Worm (Caenorhabditis elegans) whole organism, young adult: Measurements from ENCODE around the gene nsph-1.1.

Experiments
- B0019.2 ChIP-seq: fragments of 200-800 bp; sonication (Bioruptor generic); conservative IDR thresholded peaks from 2 replicates; pipeline ENCODE4 v1.3.6; 2022; ENCODE audit warnings: missing genetic modification reagents, missing genetic modification characterization, missing compliant biosample characterization
- B0261.1 ChIP-seq: sonication (generic microtip); optimal IDR thresholded peaks from 2 replicates; lab custom pipeline; 2016; ENCODE audit warnings: mild to moderate bottlenecking, missing genetic modification characterization, moderate library complexity, missing compliant biosample characterization
- C06A6.2 ChIP-seq: fragments of 200-800 bp; sonication (Bioruptor generic); conservative IDR thresholded peaks from 2 replicates; pipeline ENCODE4 v1.3.6; 2022; ENCODE audit warnings: missing genetic modification characterization, missing compliant biosample characterization
- D2030.7 ChIP-seq: fragments of 200-800 bp; sonication (Bioruptor generic); IDR thresholded peaks from 2 replicates; pipeline ENCODE4 v1.3.6; 2022; ENCODE audit warnings: missing genetic modification reagents, missing genetic modification characterization, missing compliant biosample characterization
- F23B12.7 ChIP-seq: sonication (generic microtip); optimal IDR thresholded peaks from 2 replicates; lab custom pipeline; 2017; ENCODE audit warnings: missing genetic modification characterization, mild to moderate bottlenecking, missing compliant biosample characterization, antibody characterized with exemption, moderate library complexity; ENCODE audit not compliant: insufficient read depth
- F49E8.2 ChIP-seq: sonication (generic microtip); optimal IDR thresholded peaks from 3 replicates; lab custom pipeline; 2017; ENCODE audit warnings: missing genetic modification characterization, mild to moderate bottlenecking, missing compliant biosample characterization, antibody characterized with exemption, moderate library complexity; ENCODE audit not compliant: insufficient read depth
- K11D2.4 ChIP-seq: fragments of 200-800 bp; sonication (Bioruptor generic); IDR thresholded peaks from 2 replicates; pipeline ENCODE4 v1.3.6; 2022; ENCODE audit warnings: missing genetic modification reagents, missing genetic modification characterization, missing compliant biosample characterization
- T07F8.4 ChIP-seq: sonication (generic microtip); optimal IDR thresholded peaks from 2 replicates; lab custom pipeline; 2016; ENCODE audit warnings: mild to moderate bottlenecking, missing genetic modification characterization, moderate library complexity, missing compliant biosample characterization
- Y53G8AR.9 ChIP-seq: fragments of 200-800 bp; sonication (Bioruptor generic); conservative IDR thresholded peaks from 2 replicates; pipeline ENCODE4 v1.3.6; 2022; ENCODE audit warnings: missing genetic modification reagents, missing genetic modification characterization, missing compliant biosample characterization
- Y56A3A.18 ChIP-seq: fragments of 200-800 bp; sonication (Bioruptor generic); IDR thresholded peaks from 2 replicates; pipeline ENCODE4 v1.3.6; 2022; ENCODE audit warnings: missing genetic modification reagents, missing genetic modification characterization, missing compliant biosample characterization
- aptf-3 ChIP-seq: fragments of 200-800 bp; sonication (Bioruptor generic); IDR thresholded peaks from 2 replicates; pipeline ENCODE4 v1.3.6; 2022; ENCODE audit warnings: missing genetic modification characterization, missing compliant biosample characterization
- atf-7 ChIP-seq: sonication (generic microtip); optimal IDR thresholded peaks from 2 replicates; lab custom pipeline; 2017; ENCODE audit warnings: mild to moderate bottlenecking, missing genetic modification characterization, missing compliant biosample characterization
- attf-6 ChIP-seq: fragments of 200-800 bp; sonication (Bioruptor generic); IDR thresholded peaks from 2 replicates; pipeline ENCODE4 v1.3.6; 2022; ENCODE audit warnings: missing genetic modification reagents, missing genetic modification characterization, missing compliant biosample characterization
- cebp-1 ChIP-seq, 2 experiments: fragments of 200-800 bp in 1 of 2; sonication (Bioruptor generic) in 1 of 2; sonication (generic microtip) in 1 of 2; IDR thresholded peaks in 1 of 2; optimal IDR thresholded peaks in 1 of 2; 2 replicates each; pipeline versions ENCODE4 v1.3.6 to Lab custom; 2017 to 2022; ENCODE audit warnings: missing compliant biosample characterization in 2 of 2, missing genetic modification characterization in 2 of 2, mild to moderate bottlenecking in 1 of 2, missing genetic modification reagents in 1 of 2, moderate library complexity in 1 of 2
- ceh-100 ChIP-seq: fragments of 200-800 bp; sonication (Bioruptor generic); IDR thresholded peaks from 2 replicates; pipeline ENCODE4 v1.3.6; 2022; ENCODE audit warnings: missing genetic modification reagents, missing genetic modification characterization, missing compliant biosample characterization
- ceh-40 ChIP-seq: fragments of 200-800 bp; sonication (Bioruptor generic); IDR thresholded peaks from 2 replicates; pipeline ENCODE4 v1.3.6; 2022; ENCODE audit warnings: missing genetic modification characterization, missing compliant biosample characterization
- ceh-58 ChIP-seq: fragments of 200-800 bp; sonication (Bioruptor generic); IDR thresholded peaks from 2 replicates; pipeline ENCODE4 v1.3.6; 2022; ENCODE audit warnings: missing genetic modification characterization, missing compliant biosample characterization
- ets-4 ChIP-seq: fragments of 200-800 bp; sonication (Bioruptor generic); optimal IDR thresholded peaks from 2 replicates; lab custom pipeline; 2018; ENCODE audit warnings: mild to moderate bottlenecking, missing genetic modification characterization, missing compliant biosample characterization
- hmg-1.2 ChIP-seq: fragments of 200-800 bp; sonication (Bioruptor generic); IDR thresholded peaks from 2 replicates; pipeline ENCODE4 v1.3.6; 2022; ENCODE audit warnings: missing genetic modification reagents, missing genetic modification characterization, missing compliant biosample characterization
- hsf-1 ChIP-seq: fragments of 200-800 bp; sonication (Bioruptor generic); IDR thresholded peaks from 2 replicates; pipeline ENCODE4 v1.3.6; 2022; ENCODE audit warnings: missing genetic modification reagents, missing genetic modification characterization, missing compliant biosample characterization
- lag-1 ChIP-seq: fragments of 200-800 bp; sonication (Bioruptor generic); IDR thresholded peaks from 2 replicates; pipeline ENCODE4 v1.3.6; 2022; ENCODE audit warnings: missing genetic modification reagents, missing genetic modification characterization, missing compliant biosample characterization
- lin-40 ChIP-seq: sonication (generic microtip); optimal IDR thresholded peaks from 2 replicates; lab custom pipeline; 2016; ENCODE audit warnings: missing genetic modification characterization, mild to moderate bottlenecking, missing compliant biosample characterization, missing genotype, missing genetic modification reagents
- lin-54 ChIP-seq: fragments of 200-800 bp; sonication (Bioruptor generic); optimal IDR thresholded peaks from 2 replicates; lab custom pipeline; 2018; ENCODE audit warnings: mild to moderate bottlenecking, missing genetic modification characterization, missing compliant biosample characterization
- madf-10 ChIP-seq: sonication (generic microtip); optimal IDR thresholded peaks from 2 replicates; lab custom pipeline; 2016; ENCODE audit warnings: mild to moderate bottlenecking, missing genetic modification characterization, missing compliant biosample characterization
- madf-6 ChIP-seq: fragments of 200-800 bp; sonication (Bioruptor generic); IDR thresholded peaks from 2 replicates; pipeline ENCODE4 v1.3.6; 2022; ENCODE audit warnings: missing genetic modification reagents, missing genetic modification characterization, missing compliant biosample characterization
- madf-8 ChIP-seq: fragments of 200-800 bp; sonication (Bioruptor generic); conservative IDR thresholded peaks from 2 replicates; pipeline ENCODE4 v1.3.6; 2022; ENCODE audit warnings: missing genetic modification reagents, missing genetic modification characterization, missing compliant biosample characterization
- repo-1 ChIP-seq: sonication (generic microtip); optimal IDR thresholded peaks from 2 replicates; lab custom pipeline; 2017; ENCODE audit warnings: mild to moderate bottlenecking, missing genetic modification characterization, missing compliant biosample characterization
- rpc-1 ChIP-seq, 2 experiments: fragments of 150-350 bp in 1 of 2; sonication (generic microtip) in 1 of 2; optimal IDR thresholded peaks; 2 replicates each; lab custom pipeline; 2014 to 2018; ENCODE audit warnings: missing biosample characterization in 1 of 2, missing genetic modification characterization in 1 of 2, missing genetic modification reagents in 1 of 2, missing genotype in 1 of 2
- sdz-38 ChIP-seq: sonication (generic microtip); optimal IDR thresholded peaks from 2 replicates; lab custom pipeline; 2016; ENCODE audit warnings: missing genotype, missing genetic modification characterization, missing compliant biosample characterization
- snpc-3.4 ChIP-seq: sonication (generic microtip); optimal IDR thresholded peaks from 2 replicates; lab custom pipeline; 2017; ENCODE audit warnings: missing genetic modification characterization, mild to moderate bottlenecking, missing compliant biosample characterization, antibody characterized with exemption, moderate library complexity, missing genotype, missing genetic modification reagents
- tbx-9 ChIP-seq: sonication (generic microtip); optimal IDR thresholded peaks from 2 replicates; lab custom pipeline; 2016; ENCODE audit warnings: borderline replicate concordance, missing genetic modification characterization, inconsistent platforms, missing compliant biosample characterization
- unc-62 ChIP-seq: fragments of 150-350 bp; optimal IDR thresholded peaks from 2 replicates; lab custom pipeline; 2014; ENCODE audit warnings: missing biosample characterization, missing genetic modification reagents, missing genetic modification characterization
- ztf-22 ChIP-seq: fragments of 200-800 bp; sonication (Bioruptor generic); optimal IDR thresholded peaks from 2 replicates; lab custom pipeline; 2018; ENCODE audit warnings: mild to moderate bottlenecking, missing genetic modification characterization, moderate library complexity, missing compliant biosample characterization
- ztf-26 ChIP-seq: sonication (generic microtip); optimal IDR thresholded peaks from 2 replicates; lab custom pipeline; 2017; ENCODE audit warnings: missing genetic modification characterization, missing compliant biosample characterization
- ztf-28 ChIP-seq: fragments of 200-800 bp; sonication (Bioruptor generic); IDR thresholded peaks from 2 replicates; pipeline ENCODE4 v1.3.6; 2022; ENCODE audit warnings: missing genetic modification reagents, missing genetic modification characterization, missing compliant biosample characterization

The nsph-1.1 gene

DNA sequence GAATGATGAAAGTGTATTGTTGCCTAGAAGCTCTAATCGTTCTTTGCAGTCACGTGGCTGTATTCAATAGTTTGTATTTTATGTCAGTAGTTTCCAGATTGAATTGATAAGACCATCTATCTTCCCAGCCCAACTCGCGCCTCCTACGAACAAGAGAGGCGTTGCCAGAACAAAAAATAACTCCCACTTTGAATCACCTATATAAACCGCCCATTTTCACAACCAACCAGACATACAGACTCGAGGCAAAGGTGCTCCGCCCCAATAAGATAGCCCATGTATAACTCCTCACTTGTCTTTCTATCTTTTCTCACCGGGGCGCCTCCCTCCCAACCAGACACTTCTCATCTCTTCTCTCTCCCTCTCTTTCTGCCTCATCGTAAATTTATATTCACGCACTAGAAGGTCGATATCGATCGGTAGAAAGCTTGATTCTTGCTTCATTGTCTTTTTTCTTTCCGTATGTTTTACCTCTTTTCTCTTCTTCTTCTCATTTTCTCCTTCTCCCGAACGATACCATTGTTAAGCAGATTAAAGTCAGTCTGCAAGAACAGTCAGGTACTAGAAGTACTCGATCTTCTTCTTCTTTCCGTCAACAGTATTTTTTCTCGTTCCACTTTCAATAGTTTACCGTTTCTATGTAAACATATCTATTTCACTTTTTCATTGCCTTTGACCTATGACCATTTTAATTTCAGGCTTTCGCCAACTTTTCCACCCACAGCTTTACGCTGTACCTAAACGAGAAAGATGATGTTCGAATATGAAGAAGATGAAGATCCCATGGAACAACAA lies 23.0 kb upstream of the nsph-1.1 start, which contains the start of gene mak-1 (continued):
- no peak for TF ChIP-seq lin-54 (GFP tag; lab: Kevin White, UChicago)
- TF ChIP-seq F23B12.7: no peak
- TF ChIP-seq snpc-3.4 (tag; lab: Kevin White, UChicago): no peak
- no peak for TF ChIP-seq D2030.7 (GFP tag; lab: Robert Waterston, UW)
- TF ChIP-seq F49E8.2 (tag; lab: Kevin White, UChicago): no peak
- TF ChIP-seq ceh-100 (GFP tag; lab: Robert Waterston, UW): no peak
- TF ChIP-seq hmg-1.2 (GFP tag; lab: Robert Waterston, UW): peak; percentile 16; the same call in 1 of the 2 replicates
- no peak for TF ChIP-seq repo-1 (tag; lab: Kevin White, UChicago)
- TF ChIP-seq ztf-22 (GFP tag; lab: Kevin White, UChicago): no peak
- no peak; the same call in 1 of the 2 replicates for TF ChIP-seq Y56A3A.18 (GFP tag; lab: Robert Waterston, UW)
- peak; percentile 65 for TF ChIP-seq lin-40 (tag; lab: Kevin White, UChicago)
- TF ChIP-seq madf-6 (GFP tag; lab: Robert Waterston, UW): no peak
- TF ChIP-seq madf-8 (GFP tag; lab: Robert Waterston, UW): no peak
- TF ChIP-seq tbx-9: no peak
- no peak for TF ChIP-seq atf-7 (tag; lab: Kevin White, UChicago)
- TF ChIP-seq Y53G8AR.9: no peak
- TF ChIP-seq ztf-26 (tag; lab: Kevin White, UChicago): peak; percentile 22
- no peak for TF ChIP-seq ztf-28 (GFP tag; lab: Robert Waterston, UW)
- TF ChIP-seq hsf-1 (GFP tag; lab: Robert Waterston, UW): no peak
- peak; percentile 32; the same call in 1 of the 2 replicates for TF ChIP-seq C06A6.2 (GFP tag; lab: Robert Waterston, UW)
- TF ChIP-seq B0261.1 (tag; lab: Kevin White, UChicago): no peak
- no peak for TF ChIP-seq ceh-58 (GFP tag; lab: Robert Waterston, UW)
- TF ChIP-seq attf-6 (GFP tag; lab: Robert Waterston, UW): no peak
- no peak for TF ChIP-seq T07F8.4
- no peak for TF ChIP-seq aptf-3 (GFP tag; lab: Robert Waterston, UW)
- TF ChIP-seq madf-10 (tag; lab: Kevin White, UChicago): no peak
- TF ChIP-seq rpc-1 (optimal IDR thresholded peaks at IDR 0.05; lab: Kevin White, UChicago): no peak
- TF ChIP-seq rpc-1 (tag; optimal IDR thresholded peaks at IDR 0.05; lab: Kevin White, UChicago): no peak
- TF ChIP-seq B0019.2 (GFP tag; lab: Robert Waterston, UW): no peak
- no peak for TF ChIP-seq lag-1 (GFP tag; lab: Robert Waterston, UW)
- no peak for TF ChIP-seq ets-4 (GFP tag; lab: Kevin White, UChicago)
- no peak for TF ChIP-seq cebp-1 (GFP tag; IDR thresholded peaks at IDR 0.05; lab: Robert Waterston, UW)
- TF ChIP-seq cebp-1 (tag; optimal IDR thresholded peaks at IDR 0.05; lab: Kevin White, UChicago): peak; percentile 56
- no peak for TF ChIP-seq K11D2.4 (GFP tag; lab: Robert Waterston, UW)
- TF ChIP-seq ceh-40: no peak
- TF ChIP-seq unc-62 (GFP tag; lab: Kevin White, UChicago): no peak
- no peak for TF ChIP-seq sdz-38 (tag; lab: Kevin White, UChicago)
